Fruit fly (Drosophila melanogaster) whole organism, larva: ENCODE measurements around the gene CG2794.

Experiments used
- noc ChIP-seq: fragments of 200-800 bp; sonication (Bioruptor generic); optimal IDR thresholded peaks from 3 replicates; lab custom pipeline; 2019; ENCODE audit warnings: missing biosample characterization, mild to moderate bottlenecking, missing genetic modification characterization, moderate library complexity

CG2794 gene

DNA sequence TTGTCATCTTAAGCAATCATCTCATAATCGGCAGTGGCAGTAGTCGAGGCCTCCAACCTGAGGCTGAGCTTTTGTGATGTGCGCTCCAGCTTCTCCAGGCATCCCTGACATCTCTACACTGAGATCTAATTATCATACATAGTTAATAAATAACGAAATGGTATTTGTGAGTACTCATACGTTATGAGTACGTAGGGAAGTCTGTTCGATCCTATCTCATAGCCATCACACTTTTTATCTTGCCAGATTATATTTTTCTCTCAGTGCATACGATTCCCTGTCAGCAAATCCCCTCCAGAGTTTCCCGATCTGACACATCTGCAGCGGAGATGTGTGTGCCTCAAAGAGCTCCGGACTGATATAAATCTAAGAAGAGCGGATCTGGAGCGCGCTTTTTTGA lies 45.5 kb downstream of the CG2794 start:
- TF ChIP-seq noc = no peak

DNA sequence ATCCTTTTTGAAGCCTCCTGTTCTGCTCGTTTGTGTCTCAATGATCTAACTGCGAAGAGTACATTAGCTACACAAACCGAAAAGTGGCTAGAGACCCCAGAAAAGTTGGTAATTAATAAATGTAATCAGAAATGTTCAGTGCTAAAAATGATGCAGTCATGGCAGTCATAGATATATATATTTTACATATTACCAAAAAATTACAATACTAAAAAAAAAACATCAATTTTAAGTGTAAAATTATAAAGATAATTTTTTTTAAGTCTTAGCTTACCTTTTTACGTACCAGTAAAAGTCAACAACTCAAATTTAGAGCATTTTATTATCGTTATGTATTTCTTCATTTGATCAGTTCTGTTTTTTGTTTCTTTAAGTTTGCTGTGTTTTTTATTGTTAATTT lies 48.8 kb downstream of the CG2794 start:
- TF ChIP-seq noc = no peak

dm6 chr2L:615023-615422 lies 51.1 kb downstream of the CG2794 start:
- TF ChIP-seq noc = no peak
